Worm (Caenorhabditis elegans): ENCODE data around the gene F43G6.4.
A peak's percentile ranks its signal among the peaks of the same experiment; 100 is the strongest.

Gene F43G6.4

ce11 chrII:11756684-11757107, 33.9 kb upstream of the F43G6.4 start (continued):
- TF ChIP-seq ceh-88 (GFP tag; IDR thresholded peaks at IDR 0.05): no peak; the same call in 1 of the 2 replicates

ce11 chrII:11759277-11759676, 31.3 kb upstream of the F43G6.4 start, which contains the start of the genes F44E5.4 and F44E5.5:
F44E5.4 (minus strand) TSS chrII:11759311.
F44E5.5 (plus strand) TSS chrII:11759662.
- TF ChIP-seq egl-13 (tag; optimal IDR thresholded peaks at IDR 0.05) (peak; percentile 92), nhr-90 (tag; optimal IDR thresholded peaks at IDR 0.05; ENCODE audit: poor library complexity) (peak; percentile 88), tbx-2 (tag; optimal IDR thresholded peaks at IDR 0.05) (peak; percentile 84), swsn-7 (tag; optimal IDR thresholded peaks at IDR 0.05) (peak; percentile 95), fkh-8 (tag; optimal IDR thresholded peaks at IDR 0.05) (peak; percentile 98), jun-1 (tag; optimal IDR thresholded peaks at IDR 0.05) (peak; percentile 90), dsc-1 (tag; optimal IDR thresholded peaks at IDR 0.05) (peak; percentile 91), mab-9 (GFP tag; IDR thresholded peaks at IDR 0.05) (peak; percentile 100), nhr-85 (tag) (peak; percentile 90), ceh-90 (tag; optimal IDR thresholded peaks at IDR 0.05) (peak; percentile 12), nhr-19 (GFP tag; conservative IDR thresholded peaks at IDR 0.05) (peak; percentile 96), nhr-20 (tag; optimal IDR thresholded peaks at IDR 0.05) (peak; percentile 89), grh-1 (GFP tag; IDR thresholded peaks at IDR 0.05) (peak; percentile 94), rnt-1 (tag; optimal IDR thresholded peaks at IDR 0.05) (peak; percentile 88), nhr-237 (tag; optimal IDR thresholded peaks at IDR 0.05) (peak; percentile 83), C16A3.4 (tag; optimal IDR thresholded peaks at IDR 0.05) (peak; percentile 16), snu-23 (GFP tag; optimal IDR thresholded peaks at IDR 0.05) (peak; percentile 92), lir-3 (tag; optimal IDR thresholded peaks at IDR 0.05; ENCODE audit: poor library complexity) (peak; percentile 64), aha-1 (tag; optimal IDR thresholded peaks at IDR 0.05) (peak; percentile 76), elt-3 (tag; optimal IDR thresholded peaks at IDR 0.05) (peak in 2 of 6 experiments; percentile 63 to 86), C04F5.9 (tag; optimal IDR thresholded peaks at IDR 0.05) (peak; percentile 36), unc-130 (tag; optimal IDR thresholded peaks at IDR 0.05) (peak; percentile 38), egl-27 (tag; optimal IDR thresholded peaks at IDR 0.05) (peak in 1 of 2 experiments; percentile 25), xbp-1 (tag; optimal IDR thresholded peaks at IDR 0.05) (peak; percentile 84), ets-5 (GFP tag; IDR thresholded peaks at IDR 0.05) (peak; percentile 98; the same call in 1 of the 2 replicates), efl-1 (optimal IDR thresholded peaks at IDR 0.05) (peak; percentile 73 to 86), efl-1 (GFP tag; optimal IDR thresholded peaks at IDR 0.05 in 1 of 2) (peak; percentile 53 to 96), lin-13 (GFP tag; optimal IDR thresholded peaks at IDR 0.05) (peak; percentile 87), isw-1 (GFP tag; IDR thresholded peaks at IDR 0.05) (peak; percentile 94), unc-86 (tag; optimal IDR thresholded peaks at IDR 0.05) (peak; percentile 89), ceh-82 (tag; optimal IDR thresholded peaks at IDR 0.05) (peak; percentile 65 to 81 (median 69)), nhr-76 (tag; optimal IDR thresholded peaks at IDR 0.05) (peak; percentile 27), C34B4.2 (tag; optimal IDR thresholded peaks at IDR 0.05) (peak; percentile 86), snpc-4 (tag; optimal IDR thresholded peaks at IDR 0.05) (peak; percentile 32), skn-1 (tag; optimal IDR thresholded peaks at IDR 0.05) (peak; percentile 47), mdl-1 (tag; optimal IDR thresholded peaks at IDR 0.05) (peak in 1 of 2 experiments; percentile 61), ceh-63 (GFP tag; optimal IDR thresholded peaks at IDR 0.05) (peak; percentile 75), sup-37 (GFP tag; optimal IDR thresholded peaks at IDR 0.05) (peak; percentile 77), ceh-8 (GFP tag; optimal IDR thresholded peaks at IDR 0.05) (peak; percentile 87), lin-35 (GFP tag; optimal IDR thresholded peaks at IDR 0.05) (peak; percentile 31 to 78), ceh-88 (GFP tag; IDR thresholded peaks at IDR 0.05) (peak; percentile 94), hlh-17 (GFP tag; optimal IDR thresholded peaks at IDR 0.05; ENCODE audit: borderline replicate concordance) (peak; percentile 91), ztf-4 (tag; optimal IDR thresholded peaks at IDR 0.05) (peak; percentile 77), mep-1 (tag; optimal IDR thresholded peaks at IDR 0.05) (peak; percentile 62), aly-2 (tag; optimal IDR thresholded peaks at IDR 0.05) (peak; percentile 39), lin-14 (GFP tag; optimal IDR thresholded peaks at IDR 0.05) (peak; percentile 94), dpl-1 (GFP tag; optimal IDR thresholded peaks at IDR 0.05) (peak; percentile 57 to 62 (median 62)), mef-2 (tag; optimal IDR thresholded peaks at IDR 0.05) (peak; percentile 56), lsy-2 (tag; optimal IDR thresholded peaks at IDR 0.05) (peak; percentile 77 to 78), fos-1 (tag; optimal IDR thresholded peaks at IDR 0.05) (peak; percentile 63)

Measured in whole organism, L1 larva.